Fruit fly (Drosophila melanogaster): ENCODE measurements around the gene CG12708.

Gene CG12708

dm6 chrX:15626279-15626678 lies 49.0 kb upstream of the CG12708 start (continued):
- TF ChIP-seq CG8290 (GFP tag; optimal IDR thresholded peaks at IDR 0.05), result peak; percentile 0
- TF ChIP-seq CG8290 (tag; optimal IDR thresholded peaks at IDR 0.05), result peak in 1 of 2 experiments; percentile 57
- TF ChIP-seq tin (GFP tag; optimal IDR thresholded peaks at IDR 0.05), result no peak
- TF ChIP-seq odd (GFP tag; optimal IDR thresholded peaks at IDR 0.05), result no peak
- TF ChIP-seq pros (GFP tag; optimal IDR thresholded peaks at IDR 0.05), result no peak
- no peak for TF ChIP-seq ftz-f1 (GFP tag; optimal IDR thresholded peaks at IDR 0.05)
- TF ChIP-seq pita (GFP tag; optimal IDR thresholded peaks at IDR 0.05), result no peak
- TF ChIP-seq CG13775 (GFP tag; optimal IDR thresholded peaks at IDR 0.05), result no peak
- no peak for TF ChIP-seq CG10431 (GFP tag; optimal IDR thresholded peaks at IDR 0.05)
- peak; percentile 11 for TF ChIP-seq grau (tag; optimal IDR thresholded peaks at IDR 0.05)
- peak; percentile 90 for TF ChIP-seq Med (GFP tag)
- no peak for TF ChIP-seq CG16779 (GFP tag; IDR thresholded peaks at IDR 0.05)
- TF ChIP-seq CG12659 (GFP tag; optimal IDR thresholded peaks at IDR 0.05), result no peak
- no peak for TF ChIP-seq CG8478 (optimal IDR thresholded peaks at IDR 0.05)
- TF ChIP-seq yki (optimal IDR thresholded peaks at IDR 0.05), result no peak
- TF ChIP-seq CG3995 (GFP tag; optimal IDR thresholded peaks at IDR 0.05), result no peak
- TF ChIP-seq Usf (GFP tag; optimal IDR thresholded peaks at IDR 0.05), result no peak
- no peak for TF ChIP-seq prd (optimal IDR thresholded peaks at IDR 0.05)
- 0 out of 3 replicates have a peak, but pooled peaks have one; percentile 14 for TF ChIP-seq prd (GFP tag; IDR thresholded peaks at IDR 0.05)
- TF ChIP-seq Rfx (GFP tag; IDR thresholded peaks at IDR 0.05), result peak; percentile 20; the same call in 1 of the 2 replicates
- no peak for TF ChIP-seq CG10321 (GFP tag; IDR thresholded peaks at IDR 0.05)
- TF ChIP-seq HLHmδ (GFP tag; optimal IDR thresholded peaks at IDR 0.05), result no peak
- no peak for TF ChIP-seq CG18476 (GFP tag; optimal IDR thresholded peaks at IDR 0.05)
- TF ChIP-seq dmrt11E (tag; optimal IDR thresholded peaks at IDR 0.05), result no peak
- TF ChIP-seq CG3838 (GFP tag; optimal IDR thresholded peaks at IDR 0.05), result no peak
- TF ChIP-seq disco-r (GFP tag; optimal IDR thresholded peaks at IDR 0.05), result no peak
- no peak for TF ChIP-seq scrt (GFP tag; optimal IDR thresholded peaks at IDR 0.05)
- TF ChIP-seq otp (GFP tag; IDR thresholded peaks at IDR 0.05), result no peak; the same call in 2 of the 3 replicates
- TF ChIP-seq CG9727 (GFP tag; optimal IDR thresholded peaks at IDR 0.05), result no peak
- no peak for TF ChIP-seq CG1603 (tag; optimal IDR thresholded peaks at IDR 0.05)
- TF ChIP-seq lbe (GFP tag; optimal IDR thresholded peaks at IDR 0.05), result no peak
- no peak for TF ChIP-seq Nf-YA (GFP tag; IDR thresholded peaks at IDR 0.05)
- no peak for TF ChIP-seq wek (GFP tag; optimal IDR thresholded peaks at IDR 0.05)
- no peak for TF ChIP-seq CG4282 (GFP tag; optimal IDR thresholded peaks at IDR 0.05)
- peak; percentile 7; the same call in 1 of the 3 replicates for TF ChIP-seq CG16813 (GFP tag; IDR thresholded peaks at IDR 0.05; ENCODE audit: partially characterized antibody)
- peak; percentile 40; the same call in 1 of the 2 replicates for TF ChIP-seq CG17328 (GFP tag; IDR thresholded peaks at IDR 0.05)
- TF ChIP-seq Neu2 (GFP tag; optimal IDR thresholded peaks at IDR 0.05; ENCODE audit: borderline replicate concordance), result no peak
- TF ChIP-seq ttk (GFP tag; IDR thresholded peaks at IDR 0.05), result no peak
- TF ChIP-seq mam (GFP tag; optimal IDR thresholded peaks at IDR 0.05), result no peak
- TF ChIP-seq Max (GFP tag; optimal IDR thresholded peaks at IDR 0.05), result no peak
- no peak for TF ChIP-seq eve (GFP tag; optimal IDR thresholded peaks at IDR 0.05)
- TF ChIP-seq Nf-YC (tag; optimal IDR thresholded peaks at IDR 0.05), result no peak
- TF ChIP-seq gt (GFP tag; IDR thresholded peaks at IDR 0.05), result no peak
- no peak for TF ChIP-seq CG16815 (GFP tag; optimal IDR thresholded peaks at IDR 0.05)
- TF ChIP-seq Gsc (GFP tag; IDR thresholded peaks at IDR 0.05), result no peak
- TF ChIP-seq CG14667 (GFP tag; IDR thresholded peaks at IDR 0.05), result no peak
- TF ChIP-seq Sry-δ (GFP tag; optimal IDR thresholded peaks at IDR 0.05), result no peak
- no peak for TF ChIP-seq CG2889 (GFP tag; IDR thresholded peaks at IDR 0.05)
- no peak for TF ChIP-seq Hmx (GFP tag; optimal IDR thresholded peaks at IDR 0.05)
- TF ChIP-seq CG11504 (tag; optimal IDR thresholded peaks at IDR 0.05), result peak; percentile 100
- TF ChIP-seq Mad (GFP tag; optimal IDR thresholded peaks at IDR 0.05), result no peak
- peak; percentile 30; the same call in 1 of the 2 replicates for TF ChIP-seq E2f2 (GFP tag; IDR thresholded peaks at IDR 0.05)
- no peak for TF ChIP-seq CG4424 (GFP tag; optimal IDR thresholded peaks at IDR 0.05)
- TF ChIP-seq B-H1 (GFP tag; IDR thresholded peaks at IDR 0.05), result no peak
